Worm (Caenorhabditis elegans) whole organism, late embryonic: ENCODE results near the gene rcq-5.

ENCODE experiments used
- ama-1 ChIP-seq: fragments of 150-350 bp; optimal IDR thresholded peaks from 2 replicates; lab custom pipeline; 2014
- ceh-22 ChIP-seq: sonication (generic microtip); optimal IDR thresholded peaks from 2 replicates; lab custom pipeline; 2017; ENCODE audit warnings: missing biosample characterization, missing genetic modification characterization
- dmd-4 ChIP-seq: sonication (generic microtip); optimal IDR thresholded peaks from 2 replicates; lab custom pipeline; 2016; ENCODE audit warnings: borderline replicate concordance, missing genetic modification characterization, missing compliant biosample characterization
- fkh-10 ChIP-seq: fragments of 150-350 bp; optimal IDR thresholded peaks from 2 replicates; lab custom pipeline; 2014; ENCODE audit warnings: missing biosample characterization, missing genetic modification reagents, missing genetic modification characterization
- lim-6 ChIP-seq: sonication (generic microtip); optimal IDR thresholded peaks from 2 replicates; lab custom pipeline; 2016; ENCODE audit warnings: missing genetic modification characterization, missing compliant biosample characterization
- nhr-11 ChIP-seq: fragments of 150-350 bp; optimal IDR thresholded peaks from 2 replicates; lab custom pipeline; 2014; ENCODE audit warnings: missing biosample characterization, missing genetic modification characterization
- pag-3 ChIP-seq: sonication (generic microtip); optimal IDR thresholded peaks from 2 replicates; lab custom pipeline; 2016; ENCODE audit warnings: missing compliant biosample characterization, missing genetic modification characterization, borderline replicate concordance
- pha-4 ChIP-seq: fragments of 150-350 bp; optimal IDR thresholded peaks from 2 replicates; lab custom pipeline; 2018; ENCODE audit warnings: missing biosample characterization, missing genetic modification reagents, missing genetic modification characterization
- rnt-1 ChIP-seq: sonication (generic microtip); optimal IDR thresholded peaks from 2 replicates; lab custom pipeline; 2016; ENCODE audit warnings: missing genetic modification characterization, missing compliant biosample characterization
- tbx-2 ChIP-seq: sonication (generic microtip); optimal IDR thresholded peaks from 2 replicates; lab custom pipeline; 2016; ENCODE audit warnings: missing genetic modification characterization, missing compliant biosample characterization
- zip-5 ChIP-seq: sonication (generic microtip); optimal IDR thresholded peaks from 2 replicates; lab custom pipeline; 2016; ENCODE audit warnings: missing genetic modification characterization, missing compliant biosample characterization

- TF ChIP-seq ama-1 (lab: Kevin White, UChicago) = no peak
- TF ChIP-seq lim-6 (tag; lab: Kevin White, UChicago) = no peak
- no peak for TF ChIP-seq dmd-4 (tag; lab: Kevin White, UChicago)
- no peak for TF ChIP-seq rnt-1
- no peak for TF ChIP-seq pag-3 (tag; lab: Kevin White, UChicago)
- no peak for TF ChIP-seq ceh-22 (tag; lab: Kevin White, UChicago)
- TF ChIP-seq fkh-10 (GFP tag; lab: Kevin White, UChicago) = no peak
- no peak for TF ChIP-seq zip-5 (tag; lab: Kevin White, UChicago)
- TF ChIP-seq tbx-2 (tag; lab: Kevin White, UChicago) = no peak
- no peak for TF ChIP-seq pha-4 (tag; lab: Kevin White, UChicago)
- no peak for TF ChIP-seq nhr-11
These were observed 33.0 kb upstream of the rcq-5 start, which contains the start of gene C03C10.2 for ce11 chrIII:4090773-4091172.
